Fruit fly (Drosophila melanogaster): ENCODE measurements around the gene CRMP.

CRMP gene

DNA sequence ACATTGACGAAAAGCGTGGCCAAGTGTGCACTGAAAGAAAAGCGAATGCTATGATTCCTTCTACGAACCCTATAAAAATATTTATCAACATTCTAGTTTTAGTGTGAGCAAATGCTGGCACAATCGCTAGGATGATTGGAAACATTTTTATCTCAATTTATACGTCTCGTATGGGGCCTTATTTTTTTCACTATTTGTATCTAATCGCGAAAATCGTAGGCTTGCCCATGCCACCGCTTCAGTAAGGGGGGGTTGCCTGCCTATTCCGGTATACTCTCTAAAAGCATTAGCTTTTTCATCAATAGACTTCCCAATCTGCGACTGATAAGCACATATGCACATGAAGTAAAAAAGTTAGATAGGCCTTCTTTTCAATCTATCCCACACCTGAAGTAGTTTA lies 5.3 kb upstream of the CRMP start (continued):
- TF ChIP-seq CG11247 (GFP tag; IDR thresholded peaks at IDR 0.05): peak; percentile 82
- no peak for TF ChIP-seq CG10959 (GFP tag; IDR thresholded peaks at IDR 0.05)
- TF ChIP-seq CG30431 (GFP tag; optimal IDR thresholded peaks at IDR 0.05): peak; percentile 54
- TF ChIP-seq ara (GFP tag; IDR thresholded peaks at IDR 0.05): peak; percentile 83
- TF ChIP-seq CG4282 (GFP tag; optimal IDR thresholded peaks at IDR 0.05): peak; percentile 53
- no peak for TF ChIP-seq Jarid2 (GFP tag; optimal IDR thresholded peaks at IDR 0.05)
- TF ChIP-seq Mrtf (GFP tag; IDR thresholded peaks at IDR 0.05): peak; percentile 81
- TF ChIP-seq Blimp-1 (GFP tag; optimal IDR thresholded peaks at IDR 0.05): peak; percentile 69
- TF ChIP-seq CG9727 (GFP tag; optimal IDR thresholded peaks at IDR 0.05): peak; percentile 77
- peak; percentile 40 for TF ChIP-seq slou (GFP tag; optimal IDR thresholded peaks at IDR 0.05)
- TF ChIP-seq NfI (GFP tag; optimal IDR thresholded peaks at IDR 0.05): peak; percentile 81
- peak; percentile 85 for TF ChIP-seq H2.0 (GFP tag; IDR thresholded peaks at IDR 0.05)
- TF ChIP-seq CG6254 (GFP tag; optimal IDR thresholded peaks at IDR 0.05): peak; percentile 60
- peak; percentile 88 for TF ChIP-seq Drgx (GFP tag; IDR thresholded peaks at IDR 0.05)
- TF ChIP-seq CG10267 (tag; optimal IDR thresholded peaks at IDR 0.05): peak; percentile 50
- TF ChIP-seq CHES-1-like (GFP tag; optimal IDR thresholded peaks at IDR 0.05): peak; percentile 79
- TF ChIP-seq CG6854 (GFP tag; optimal IDR thresholded peaks at IDR 0.05): peak; percentile 50
- TF ChIP-seq CG3847 (GFP tag; IDR thresholded peaks at IDR 0.05): peak; percentile 82
- TF ChIP-seq da (GFP tag; optimal IDR thresholded peaks at IDR 0.05): peak; percentile 12
- peak; percentile 67 for TF ChIP-seq CG10979 (tag; optimal IDR thresholded peaks at IDR 0.05)
- peak; percentile 82 for TF ChIP-seq CG7556 (GFP tag; optimal IDR thresholded peaks at IDR 0.05)
- peak; percentile 74 for TF ChIP-seq az2 (GFP tag; optimal IDR thresholded peaks at IDR 0.05)
- TF ChIP-seq CG12391 (tag; optimal IDR thresholded peaks at IDR 0.05): peak; percentile 82
- peak; percentile 86 for TF ChIP-seq Aef1 (GFP tag; IDR thresholded peaks at IDR 0.05)
- TF ChIP-seq CG14860 (GFP tag; IDR thresholded peaks at IDR 0.05; ENCODE audit: partially characterized antibody): no peak
- TF ChIP-seq fd96Cb (tag; optimal IDR thresholded peaks at IDR 0.05): peak; percentile 74
- TF ChIP-seq CG6272 (GFP tag; IDR thresholded peaks at IDR 0.05): peak; percentile 84
- TF ChIP-seq CG9437 (GFP tag; optimal IDR thresholded peaks at IDR 0.05): peak; percentile 69
- peak; percentile 6 for TF ChIP-seq CG9876 (GFP tag; optimal IDR thresholded peaks at IDR 0.05)
- no peak for TF ChIP-seq Abd-B (GFP tag; optimal IDR thresholded peaks at IDR 0.05)
- TF ChIP-seq CG17385 (GFP tag; optimal IDR thresholded peaks at IDR 0.05): peak; percentile 83
- no peak for TF ChIP-seq trem (tag; optimal IDR thresholded peaks at IDR 0.05)
- TF ChIP-seq Hr3 (GFP tag; optimal IDR thresholded peaks at IDR 0.05): peak; percentile 74
- TF ChIP-seq bigmax (GFP tag; optimal IDR thresholded peaks at IDR 0.05): peak; percentile 16
- TF ChIP-seq ci (GFP tag; IDR thresholded peaks at IDR 0.05): peak; percentile 96
- peak; percentile 95 for TF ChIP-seq Ets65A (GFP tag)
- 0 out of 2 replicates have a peak, but pooled peaks have one; percentile 29 for TF ChIP-seq CG8765 (GFP tag; IDR thresholded peaks at IDR 0.05)
- TF ChIP-seq jing (GFP tag; optimal IDR thresholded peaks at IDR 0.05): no peak
- TF ChIP-seq ken (GFP tag; IDR thresholded peaks at IDR 0.05): peak; percentile 92
- TF ChIP-seq CG7357 (GFP tag; IDR thresholded peaks at IDR 0.05): peak; percentile 68; the same call in 2 of the 3 replicates
- TF ChIP-seq CG8944 (GFP tag; optimal IDR thresholded peaks at IDR 0.05): peak; percentile 60
- TF ChIP-seq CG14050 (GFP tag; IDR thresholded peaks at IDR 0.05): peak; percentile 80
- no peak for TF ChIP-seq pros (GFP tag; optimal IDR thresholded peaks at IDR 0.05)
- TF ChIP-seq YL-1 (GFP tag; optimal IDR thresholded peaks at IDR 0.05): no peak
- peak; percentile 80 for TF ChIP-seq zf30C (GFP tag; optimal IDR thresholded peaks at IDR 0.05)
- TF ChIP-seq bowl (GFP tag; IDR thresholded peaks at IDR 0.05): peak; percentile 71
- no peak for TF ChIP-seq psq (GFP tag; optimal IDR thresholded peaks at IDR 0.05)
- TF ChIP-seq CG43689 (GFP tag; IDR thresholded peaks at IDR 0.05): peak; percentile 53; the same call in 1 of the 2 replicates
- TF ChIP-seq HmgZ (tag; optimal IDR thresholded peaks at IDR 0.05): peak; percentile 84
- peak; percentile 86 for TF ChIP-seq ranshi (GFP tag; IDR thresholded peaks at IDR 0.05)
- TF ChIP-seq nerfin-1 (tag; optimal IDR thresholded peaks at IDR 0.05): peak; percentile 60
- TF ChIP-seq BtbVII (GFP tag; optimal IDR thresholded peaks at IDR 0.05): peak; percentile 62
